Fruit fly (Drosophila melanogaster): ENCODE results near the gene CG12746.

The CG12746 gene

dm6 chr3R:5591398-5591853, 26.8 kb downstream of the CG12746 start, which contains the start of the genes noi and Vha26 (continued):
- no peak for TF ChIP-seq Abd-B (GFP tag; optimal IDR thresholded peaks at IDR 0.05)
- no peak for TF ChIP-seq CG8089 (GFP tag; optimal IDR thresholded peaks at IDR 0.05)
- peak; percentile 31; the same call in 1 of the 2 replicates for TF ChIP-seq sisA (GFP tag; IDR thresholded peaks at IDR 0.05)
- peak in 1 of 2 experiments; percentile 87 for TF ChIP-seq crp (GFP tag; optimal IDR thresholded peaks at IDR 0.05)
- TF ChIP-seq CG10431 (GFP tag; optimal IDR thresholded peaks at IDR 0.05): no peak
- TF ChIP-seq ind (GFP tag; optimal IDR thresholded peaks at IDR 0.05): peak; percentile 38
- TF ChIP-seq oc (tag; optimal IDR thresholded peaks at IDR 0.05): no peak
- TF ChIP-seq da (GFP tag; optimal IDR thresholded peaks at IDR 0.05): peak; percentile 8
- no peak for TF ChIP-seq CG4707 (GFP tag; optimal IDR thresholded peaks at IDR 0.05)
- TF ChIP-seq CG17361 (GFP tag; IDR thresholded peaks at IDR 0.05): peak; percentile 74; the same call in 2 of the 3 replicates
- TF ChIP-seq Spps (tag; optimal IDR thresholded peaks at IDR 0.05): peak; percentile 12
- TF ChIP-seq CG12744 (GFP tag; optimal IDR thresholded peaks at IDR 0.05): peak; percentile 19
- TF ChIP-seq Ptx1 (GFP tag; IDR thresholded peaks at IDR 0.05): no peak
- TF ChIP-seq bbx (GFP tag; IDR thresholded peaks at IDR 0.05; ENCODE audit: partially characterized antibody): peak; percentile 54
- TF ChIP-seq CG15601 (tag; optimal IDR thresholded peaks at IDR 0.05): peak; percentile 68
- TF ChIP-seq HmgZ (tag; optimal IDR thresholded peaks at IDR 0.05): peak; percentile 87
- peak; percentile 64; the same call in 1 of the 2 replicates for TF ChIP-seq CG32532 (GFP tag; IDR thresholded peaks at IDR 0.05)
- peak in 1 of 3 experiments; percentile 50 for TF ChIP-seq Stat92E (GFP tag; optimal IDR thresholded peaks at IDR 0.05)
- TF ChIP-seq CG2120 (GFP tag; optimal IDR thresholded peaks at IDR 0.05): peak; percentile 70
- TF ChIP-seq tin (GFP tag; optimal IDR thresholded peaks at IDR 0.05): peak; percentile 39
- TF ChIP-seq gcm (GFP tag; optimal IDR thresholded peaks at IDR 0.05): no peak
- no peak for TF ChIP-seq CG15011 (GFP tag; optimal IDR thresholded peaks at IDR 0.05)
- TF ChIP-seq CG14710 (tag; optimal IDR thresholded peaks at IDR 0.05): peak; percentile 99
- peak; percentile 62; the same call in 2 of the 4 replicates for TF ChIP-seq Dll (GFP tag; IDR thresholded peaks at IDR 0.05; ENCODE audit: partially characterized antibody)
- no peak for TF ChIP-seq nom (GFP tag; optimal IDR thresholded peaks at IDR 0.05)
- peak in 1 of 2 experiments; percentile 48 for TF ChIP-seq Hr51 (GFP tag; optimal IDR thresholded peaks at IDR 0.05)
- peak; percentile 45; the same call in 1 of the 2 replicates for TF ChIP-seq unc-4 (GFP tag; IDR thresholded peaks at IDR 0.05; ENCODE audit: partially characterized antibody)
- TF ChIP-seq CG13287 (GFP tag; IDR thresholded peaks at IDR 0.05; ENCODE audit: partially characterized antibody): no peak; the same call in none of the 2 replicates
- TF ChIP-seq CG15696 (tag; optimal IDR thresholded peaks at IDR 0.05): peak; percentile 56
- TF ChIP-seq shn (GFP tag; optimal IDR thresholded peaks at IDR 0.05): peak; percentile 20
- no peak for TF ChIP-seq CG12104 (GFP tag; optimal IDR thresholded peaks at IDR 0.05)
- TF ChIP-seq cg (GFP tag; optimal IDR thresholded peaks at IDR 0.05): peak; percentile 56
- TF ChIP-seq dmrt11E (tag; optimal IDR thresholded peaks at IDR 0.05): peak; percentile 46
- TF ChIP-seq Hmx (GFP tag; optimal IDR thresholded peaks at IDR 0.05): no peak
- TF ChIP-seq inv (GFP tag; IDR thresholded peaks at IDR 0.05; ENCODE audit: partially characterized antibody): peak; percentile 53; the same call in 1 of the 2 replicates
- peak; percentile 10 for TF ChIP-seq slou (GFP tag; optimal IDR thresholded peaks at IDR 0.05)
- peak; percentile 85 for TF ChIP-seq CG1603 (tag; optimal IDR thresholded peaks at IDR 0.05)
- TF ChIP-seq D19A (tag; optimal IDR thresholded peaks at IDR 0.05): peak; percentile 95
- no peak for TF ChIP-seq pros (GFP tag; optimal IDR thresholded peaks at IDR 0.05)
- peak; percentile 37 for TF ChIP-seq CG18262 (tag; optimal IDR thresholded peaks at IDR 0.05)
- no peak for TF ChIP-seq gem (tag; optimal IDR thresholded peaks at IDR 0.05)
- no peak for TF ChIP-seq btn (GFP tag; optimal IDR thresholded peaks at IDR 0.05)
- peak; percentile 18 for TF ChIP-seq fd96Cb (tag; optimal IDR thresholded peaks at IDR 0.05)
- TF ChIP-seq phol (tag; optimal IDR thresholded peaks at IDR 0.05): peak; percentile 76
- peak; percentile 40; the same call in 2 of the 3 replicates for TF ChIP-seq CG11560 (tag; IDR thresholded peaks at IDR 0.05)
- TF ChIP-seq Fer3 (tag; optimal IDR thresholded peaks at IDR 0.05): peak; percentile 19
- TF ChIP-seq ara (GFP tag; IDR thresholded peaks at IDR 0.05): no peak
- no peak for TF ChIP-seq pita (GFP tag; optimal IDR thresholded peaks at IDR 0.05)

Measured in whole organism, embryonic.